Comparison of ENCODE assay signal across 4 worm cellular contexts in the genomic region with DNA sequence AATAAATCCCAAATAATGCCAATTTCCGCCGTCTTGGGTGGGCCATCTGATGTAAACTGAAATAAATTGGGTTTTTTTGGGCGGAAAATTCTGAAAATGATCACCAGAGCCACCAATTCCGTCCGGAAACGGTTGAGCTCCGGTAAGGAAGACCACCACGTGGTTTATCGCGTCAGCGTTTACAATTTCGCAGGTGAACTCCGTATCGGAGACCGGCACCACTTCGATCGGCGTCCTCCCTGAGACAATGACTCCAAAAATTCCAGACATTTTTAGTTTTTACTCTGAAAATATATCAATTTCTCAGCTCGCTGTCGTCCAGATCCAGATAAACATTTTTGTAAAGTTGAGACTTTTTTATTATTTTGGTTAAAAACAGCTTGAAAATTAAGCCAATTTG.
TF ChIP-seq lines count a peak whose summit lies in the region.

A gene (minus strand): TSS at position 289 of the 400 bp plus-strand sequence.

TF ChIP-seq in whole organism, L2 larva, 48 proteins besides CTCF, POLR2A, EP300 and RAD21 (continues in another document):
- TF ChIP-seq crh-2 (tag; optimal IDR thresholded peaks at IDR 0.05; lab: Kevin White, UChicago), result no peak
- TF ChIP-seq C34F6.9 (tag; optimal IDR thresholded peaks at IDR 0.05; lab: Kevin White, UChicago), result no peak
- peak; percentile 39 for TF ChIP-seq gmeb-1 (tag; optimal IDR thresholded peaks at IDR 0.05; lab: Kevin White, UChicago)
- TF ChIP-seq nhr-10 (tag; optimal IDR thresholded peaks at IDR 0.05; lab: Kevin White, UChicago), result no peak
- no peak for TF ChIP-seq nhr-77 (tag; optimal IDR thresholded peaks at IDR 0.05; lab: Kevin White, UChicago)
- TF ChIP-seq lin-11 (tag; optimal IDR thresholded peaks at IDR 0.05; lab: Kevin White, UChicago), result no peak
- no peak for TF ChIP-seq blmp-1 (tag; optimal IDR thresholded peaks at IDR 0.05; lab: Kevin White, UChicago; ENCODE audit: insufficient read depth)
- TF ChIP-seq nhr-25 (tag; optimal IDR thresholded peaks at IDR 0.05; lab: Kevin White, UChicago), result no peak
- TF ChIP-seq sma-9 (GFP tag; optimal IDR thresholded peaks at IDR 0.05; lab: Kevin White, UChicago), result peak; percentile 29
- TF ChIP-seq sma-9 (tag; optimal IDR thresholded peaks at IDR 0.05; lab: Kevin White, UChicago), result no peak
- TF ChIP-seq ztf-4 (tag; optimal IDR thresholded peaks at IDR 0.05; lab: Kevin White, UChicago), result no peak
- TF ChIP-seq ama-1 (optimal IDR thresholded peaks at IDR 0.05; lab: Kevin White, UChicago), result peak; percentile 72
- TF ChIP-seq alr-1 (tag; optimal IDR thresholded peaks at IDR 0.05; lab: Kevin White, UChicago), result no peak
- peak; percentile 4 for TF ChIP-seq sem-4 (tag; optimal IDR thresholded peaks at IDR 0.05; lab: Kevin White, UChicago)
- TF ChIP-seq unc-55 (GFP tag; optimal IDR thresholded peaks at IDR 0.05; lab: Kevin White, UChicago), result no peak
- no peak for TF ChIP-seq ceh-82 (tag; optimal IDR thresholded peaks at IDR 0.05; lab: Kevin White, UChicago)
- TF ChIP-seq sma-3 (GFP tag; optimal IDR thresholded peaks at IDR 0.05; lab: Kevin White, UChicago), result no peak
- no peak for TF ChIP-seq Y55F3AM.14 (GFP tag; optimal IDR thresholded peaks at IDR 0.05; lab: Kevin White, UChicago)
- no peak for TF ChIP-seq skn-1 (tag; optimal IDR thresholded peaks at IDR 0.05; lab: Kevin White, UChicago)
- peak; percentile 11 for TF ChIP-seq nhr-21 (tag; optimal IDR thresholded peaks at IDR 0.05; lab: Kevin White, UChicago)
- no peak for TF ChIP-seq elt-1 (tag; optimal IDR thresholded peaks at IDR 0.05; lab: Kevin White, UChicago)
- TF ChIP-seq lsy-2 (tag; optimal IDR thresholded peaks at IDR 0.05; lab: Kevin White, UChicago), result peak in 1 of 2 experiments; percentile 33
- no peak for TF ChIP-seq ztf-11 (tag; optimal IDR thresholded peaks at IDR 0.05; lab: Kevin White, UChicago)

TF ChIP-seq in whole organism, L4 larva, 104 proteins besides CTCF, POLR2A, EP300 and RAD21 (continues in another document):
- no peak for TF ChIP-seq daf-12 (tag; optimal IDR thresholded peaks at IDR 0.05; lab: Kevin White, UChicago)
- peak; percentile 33 for TF ChIP-seq rbr-2 (tag; optimal IDR thresholded peaks at IDR 0.05; lab: Kevin White, UChicago)
- TF ChIP-seq T20F7.1 (GFP tag; optimal IDR thresholded peaks at IDR 0.05; lab: Kevin White, UChicago), result no peak
- no peak for TF ChIP-seq lim-7 (GFP tag; IDR thresholded peaks at IDR 0.05; lab: Robert Waterston, UW)
- TF ChIP-seq dpl-1 (GFP tag; optimal IDR thresholded peaks at IDR 0.05; lab: Kevin White, UChicago), result no peak
- no peak for TF ChIP-seq F37D6.2 (tag; optimal IDR thresholded peaks at IDR 0.05; lab: Kevin White, UChicago)
- TF ChIP-seq saeg-2 (GFP tag; IDR thresholded peaks at IDR 0.05; lab: Robert Waterston, UW), result peak; percentile 63; the same call in 1 of the 2 replicates
- no peak for TF ChIP-seq hmg-1.1 (GFP tag; IDR thresholded peaks at IDR 0.05; lab: Robert Waterston, UW)
- TF ChIP-seq nhr-10 (tag; optimal IDR thresholded peaks at IDR 0.05; lab: Kevin White, UChicago), result no peak
- TF ChIP-seq zip-11 (GFP tag; IDR thresholded peaks at IDR 0.05; lab: Robert Waterston, UW), result no peak
- peak; percentile 84 for TF ChIP-seq lin-38 (GFP tag; IDR thresholded peaks at IDR 0.05; lab: Robert Waterston, UW)
- 0 out of 2 replicates have a peak, but pooled peaks have one; percentile 33 for TF ChIP-seq F26F4.8 (GFP tag; conservative IDR thresholded peaks at IDR 0.05; lab: Robert Waterston, UW)
- peak; percentile 87 for TF ChIP-seq pha-4 (GFP tag; IDR thresholded peaks at IDR 0.05; lab: Robert Waterston, UW)
- TF ChIP-seq pha-4 (tag; optimal IDR thresholded peaks at IDR 0.05; lab: Kevin White, UChicago), result no peak
- no peak for TF ChIP-seq ceh-28 (tag; optimal IDR thresholded peaks at IDR 0.05; lab: Kevin White, UChicago)
- no peak for TF ChIP-seq D1046.2 (GFP tag; IDR thresholded peaks at IDR 0.05; lab: Robert Waterston, UW)
- peak in 1 of 2 experiments; percentile 17 for TF ChIP-seq hif-1 (tag; optimal IDR thresholded peaks at IDR 0.05; lab: Kevin White, UChicago)
- TF ChIP-seq spr-1 (tag; optimal IDR thresholded peaks at IDR 0.05; lab: Kevin White, UChicago), result peak; percentile 69
- TF ChIP-seq ctbp-1 (GFP tag; IDR thresholded peaks at IDR 0.05; lab: Robert Waterston, UW), result peak; percentile 36; the same call in 1 of the 2 replicates
- TF ChIP-seq F44E2.7 (GFP tag; IDR thresholded peaks at IDR 0.05; lab: Robert Waterston, UW), result no peak
- peak; percentile 70; the same call in 1 of the 2 replicates for TF ChIP-seq zfp-3 (GFP tag; conservative IDR thresholded peaks at IDR 0.05; lab: Robert Waterston, UW)
- no peak for TF ChIP-seq madf-9 (GFP tag; conservative IDR thresholded peaks at IDR 0.05; lab: Robert Waterston, UW)

TF ChIP-seq in whole organism, late embryonic, 69 proteins besides CTCF, POLR2A, EP300 and RAD21:
- no peak for TF ChIP-seq elt-4 (tag; optimal IDR thresholded peaks at IDR 0.05; lab: Kevin White, UChicago)
- no peak for TF ChIP-seq ceh-9 (tag; optimal IDR thresholded peaks at IDR 0.05; lab: Kevin White, UChicago)
- TF ChIP-seq ama-1 (optimal IDR thresholded peaks at IDR 0.05; lab: Kevin White, UChicago), result peak; percentile 88
TF ChIP-seq in whole organism, late embryonic: peak in this region for 1.

TF ChIP-seq in whole organism, mixed stage, embryonic, 35 proteins besides CTCF, POLR2A, EP300 and RAD21:
- TF ChIP-seq nhr-12 (tag; optimal IDR thresholded peaks at IDR 0.05; lab: Kevin White, UChicago) (no peak), unc-62 (GFP tag; optimal IDR thresholded peaks at IDR 0.05; lab: Kevin White, UChicago) (no peak), M03D4.4 (tag; optimal IDR thresholded peaks at IDR 0.05; lab: Kevin White, UChicago) (peak; percentile 35), cnd-1 (tag; optimal IDR thresholded peaks at IDR 0.05; lab: Kevin White, UChicago) (peak; percentile 13), hlh-1 (tag; optimal IDR thresholded peaks at IDR 0.05; lab: Kevin White, UChicago) (no peak), lsy-2 (tag; optimal IDR thresholded peaks at IDR 0.05; lab: Kevin White, UChicago) (no peak), nhr-237 (tag; optimal IDR thresholded peaks at IDR 0.05; lab: Kevin White, UChicago) (no peak), ceh-43 (GFP tag; optimal IDR thresholded peaks at IDR 0.05; lab: Kevin White, UChicago) (no peak), ces-1 (GFP tag; optimal IDR thresholded peaks at IDR 0.05; lab: Kevin White, UChicago) (no peak), mab-5 (tag; optimal IDR thresholded peaks at IDR 0.05; lab: Kevin White, UChicago) (no peak), ceh-83 (GFP tag; optimal IDR thresholded peaks at IDR 0.05; lab: Kevin White, UChicago) (peak; percentile 65), sptf-1 (tag; optimal IDR thresholded peaks at IDR 0.05; lab: Kevin White, UChicago) (no peak)
